Worm (Caenorhabditis elegans) whole organism, L4 larva: ENCODE data around the gene trip-4.

Source experiments
- F44E2.7 ChIP-seq: fragments of 200-800 bp; sonication (Bioruptor generic); IDR thresholded peaks from 2 replicates; pipeline ENCODE4 v2.1.2; 2022; ENCODE audit warnings: missing genetic modification characterization, missing compliant biosample characterization
- arid-1 ChIP-seq: fragments of 200-800 bp; sonication (Bioruptor generic); conservative IDR thresholded peaks from 2 replicates; pipeline ENCODE4 v1.3.6; 2022; ENCODE audit warnings: missing genetic modification reagents, missing genetic modification characterization, missing compliant biosample characterization
- ceh-20 ChIP-seq: fragments of 200-800 bp; sonication (Bioruptor generic); IDR thresholded peaks from 2 replicates; pipeline ENCODE4 v1.3.6; 2022; ENCODE audit warnings: missing genetic modification reagents, missing genetic modification characterization, missing compliant biosample characterization
- egl-27 ChIP-seq: sonication (generic microtip); optimal IDR thresholded peaks from 3 replicates; lab custom pipeline; 2017; ENCODE audit warnings: missing biosample characterization, missing genetic modification reagents, missing genetic modification characterization
- fkh-10 ChIP-seq: fragments of 150-350 bp; optimal IDR thresholded peaks from 2 replicates; lab custom pipeline; 2014; ENCODE audit warnings: missing biosample characterization, missing genetic modification reagents, missing genetic modification characterization
- lin-39 ChIP-seq: fragments of 150-350 bp; optimal IDR thresholded peaks from 2 replicates; lab custom pipeline; 2014; ENCODE audit warnings: missing biosample characterization, missing genetic modification reagents, missing genetic modification characterization
- nhr-11 ChIP-seq: fragments of 150-350 bp; optimal IDR thresholded peaks from 2 replicates; lab custom pipeline; 2014; ENCODE audit warnings: missing biosample characterization, missing genetic modification characterization
- pha-4 ChIP-seq, 2 experiments: fragments of 150-350 bp in 1 of 2; fragments of 200-800 bp in 1 of 2; sonication (Bioruptor generic) in 1 of 2; IDR thresholded peaks in 1 of 2; optimal IDR thresholded peaks in 1 of 2; 2 replicates each; pipeline versions ENCODE4 v1.3.6 to Lab custom; 2014 to 2022; ENCODE audit warnings: missing genetic modification characterization in 2 of 2, missing genetic modification reagents in 2 of 2, missing biosample characterization in 1 of 2, missing compliant biosample characterization in 1 of 2
- unc-62 ChIP-seq, 3 experiments: fragments of 150-350 bp in 1 of 3; sonication (generic microtip); optimal IDR thresholded peaks in 2 of 3; peaks in 1 of 3; 1 replicate in 1 of 3; 2 replicates in 2 of 3; lab custom pipeline; 2014 to 2017; ENCODE audit warnings: missing biosample characterization in 3 of 3, missing genetic modification characterization in 3 of 3, missing genetic modification reagents in 3 of 3, missing genotype in 1 of 3
- zfp-2 ChIP-seq: sonication (generic microtip); optimal IDR thresholded peaks from 2 replicates; lab custom pipeline; 2016; ENCODE audit warnings: mild to moderate bottlenecking, missing genetic modification characterization, missing compliant biosample characterization

ce11 chrII:15003410-15003809 is 35.8 kb upstream of the trip-4 start, which contains the start of gene Y53F4B.10:
- TF ChIP-seq fkh-10 (no peak), pha-4 (GFP tag; IDR thresholded peaks at IDR 0.05; lab: Robert Waterston, UW) (no peak), pha-4 (tag; optimal IDR thresholded peaks at IDR 0.05; lab: Kevin White, UChicago) (no peak), ceh-20 (no peak), unc-62 (GFP tag; optimal IDR thresholded peaks at IDR 0.05 in 1 of 2; lab: Kevin White, UChicago) (no peak), unc-62 (tag; optimal IDR thresholded peaks at IDR 0.05; lab: Kevin White, UChicago) (no peak), F44E2.7 (GFP tag; lab: Robert Waterston, UW) (no peak), arid-1 (GFP tag; lab: Robert Waterston, UW) (no peak), egl-27 (no peak), zfp-2 (no peak), lin-39 (tag; lab: Kevin White, UChicago) (no peak), nhr-11 (tag; lab: Kevin White, UChicago) (no peak)
